Fruit fly (Drosophila melanogaster) whole organism: ENCODE results near the gene Osi9.

ENCODE experiments used
- Dll ChIP-seq: fragments of >200 bp; optimal IDR thresholded peaks from 2 replicates; lab custom pipeline; 2017
- pan ChIP-seq: fragments of >200 bp; optimal IDR thresholded peaks from 2 replicates; lab custom pipeline; 2017
- psq ChIP-seq: fragments of >200 bp; optimal IDR thresholded peaks from 2 replicates; lab custom pipeline; 2017
- usp ChIP-seq: fragments of >200 bp; optimal IDR thresholded peaks from 2 replicates; lab custom pipeline; 2017; ENCODE audit warnings: missing biosample characterization, missing genetic modification characterization, mixed read lengths

DNA sequence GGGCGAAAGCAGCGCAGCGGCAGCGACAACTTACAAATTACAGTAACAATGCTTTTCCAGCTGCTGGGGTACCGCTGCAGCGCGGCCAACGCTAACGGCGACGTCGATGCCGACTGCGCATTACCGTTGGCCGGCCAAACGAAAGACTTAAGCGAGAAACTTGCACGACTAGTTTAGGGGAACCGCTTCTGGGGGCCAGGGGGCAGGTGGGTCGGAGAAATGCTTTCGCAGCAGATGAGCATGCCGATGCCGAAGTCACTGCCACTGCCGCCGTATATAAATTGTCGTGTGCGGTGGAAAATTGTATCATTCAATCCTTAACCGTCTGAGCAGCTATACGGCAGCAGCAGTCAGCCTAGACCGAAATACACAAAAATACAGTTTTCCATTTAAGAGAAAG, 11.3 kb upstream of the Osi9 start, which contains the start of gene Osi7:
- TF ChIP-seq pan (lab: Kevin White, UChicago) (no peak), usp (GFP tag; lab: Kevin White, UChicago) (no peak), psq (no peak), Dll (lab: Kevin White, UChicago) (no peak)
